Worm (Caenorhabditis elegans) whole organism, midembryonic: ENCODE data around the gene txt-13.
A peak's percentile ranks its signal among the peaks of the same experiment; 100 is the strongest.

Source experiments
- T22C8.4 ChIP-seq: fragments of 200-800 bp; sonication (Bioruptor generic); IDR thresholded peaks from 2 replicates; pipeline ENCODE4 v1.3.6; 2022; ENCODE audit warnings: missing genetic modification characterization, missing compliant biosample characterization
- cog-1 ChIP-seq: sonication (generic microtip); optimal IDR thresholded peaks from 2 replicates; lab custom pipeline; 2016; ENCODE audit warnings: missing genetic modification characterization, missing compliant biosample characterization
- flt-1 ChIP-seq: fragments of 200-800 bp; sonication (Bioruptor generic); IDR thresholded peaks from 2 replicates; pipeline ENCODE4 v1.3.6; 2022; ENCODE audit warnings: missing genetic modification characterization, missing compliant biosample characterization
- klf-2 ChIP-seq: fragments of 200-800 bp; sonication (Bioruptor generic); conservative IDR thresholded peaks from 2 replicates; pipeline ENCODE4 v1.3.6; 2022; ENCODE audit warnings: missing genetic modification reagents, missing genetic modification characterization, missing compliant biosample characterization
- med-1 ChIP-seq: sonication (generic microtip); optimal IDR thresholded peaks from 2 replicates; lab custom pipeline; 2017; ENCODE audit warnings: missing genetic modification characterization, mild to moderate bottlenecking, missing compliant biosample characterization, antibody characterized with exemption, missing genetic modification reagents; ENCODE audit not compliant: insufficient read depth
- ref-1 ChIP-seq: fragments of 200-800 bp; sonication (Bioruptor generic); conservative IDR thresholded peaks from 2 replicates; pipeline ENCODE4 v1.3.6; 2022; ENCODE audit warnings: missing genetic modification reagents, missing genetic modification characterization, missing compliant biosample characterization
- tab-1 ChIP-seq: fragments of 200-800 bp; sonication (Bioruptor generic); IDR thresholded peaks from 2 replicates; pipeline ENCODE4 v1.3.6; 2022; ENCODE audit warnings: missing genetic modification characterization, missing compliant biosample characterization
- ztf-23 ChIP-seq: fragments of 200-800 bp; sonication (Bioruptor generic); IDR thresholded peaks from 2 replicates; pipeline ENCODE4 v1.3.6; 2022; ENCODE audit warnings: missing genetic modification reagents, missing genetic modification characterization, missing compliant biosample characterization
- ztf-29 ChIP-seq: fragments of 200-800 bp; sonication (Bioruptor generic); IDR thresholded peaks from 2 replicates; pipeline ENCODE4 v1.3.6; 2022; ENCODE audit warnings: missing genetic modification reagents, missing genetic modification characterization, missing compliant biosample characterization

txt-13 gene

ce11 chrII:10551985-10552736 lies 18.2 kb upstream of the txt-13 start:
- TF ChIP-seq flt-1 (GFP tag; lab: Robert Waterston, UW) (no peak), tab-1 (GFP tag; lab: Robert Waterston, UW) (no peak), klf-2 (GFP tag; lab: Robert Waterston, UW) (no peak), cog-1 (peak; percentile 16), ztf-23 (0 out of 2 replicates have a peak, but pooled peaks have one; percentile 57)

- TF ChIP-seq tab-1 (GFP tag; lab: Robert Waterston, UW) (0 out of 2 replicates have a peak, but pooled peaks have one; percentile 28), med-1 (no peak)
Measured at ce11 chrII:10553377-10554045, 16.9 kb upstream of the txt-13 start.

ce11 chrII:10554046-10554399 lies 16.4 kb upstream of the txt-13 start:
- no peak for TF ChIP-seq klf-2 (GFP tag; lab: Robert Waterston, UW)
- 0 out of 2 replicates have a peak, but pooled peaks have one; percentile 31 for TF ChIP-seq flt-1 (GFP tag; lab: Robert Waterston, UW)

ce11 chrII:10554972-10555371 lies 15.4 kb upstream of the txt-13 start, which contains the start of gene mnk-1:
Gene mnk-1, minus strand, starts transcription at chrII:10555044.
- TF ChIP-seq ztf-23 (no peak), med-1 (no peak), klf-2 (GFP tag; lab: Robert Waterston, UW) (no peak), flt-1 (GFP tag; lab: Robert Waterston, UW) (no peak)

- TF ChIP-seq tab-1 (GFP tag; lab: Robert Waterston, UW) (no peak), klf-2 (GFP tag; lab: Robert Waterston, UW) (no peak), T22C8.4 (no peak), ref-1 (GFP tag; lab: Robert Waterston, UW) (no peak), med-1 (no peak), flt-1 (GFP tag; lab: Robert Waterston, UW) (0 out of 2 replicates have a peak, but pooled peaks have one; percentile 6), ztf-29 (GFP tag; lab: Robert Waterston, UW) (no peak), cog-1 (no peak), ztf-23 (no peak)
Measured at ce11 chrII:10555484-10556075, 14.8 kb upstream of the txt-13 start.

ce11 chrII:10556550-10557205 lies 13.7 kb upstream of the txt-13 start:
- TF ChIP-seq ztf-23 (no peak), ref-1 (GFP tag; lab: Robert Waterston, UW) (no peak), klf-2 (GFP tag; lab: Robert Waterston, UW) (no peak), T22C8.4 (no peak), cog-1 (no peak), ztf-29 (GFP tag; lab: Robert Waterston, UW) (no peak)

ce11 chrII:10557206-10557574 lies 13.2 kb upstream of the txt-13 start:
- no peak for TF ChIP-seq tab-1 (GFP tag; lab: Robert Waterston, UW)
- TF ChIP-seq cog-1: no peak
- TF ChIP-seq klf-2 (GFP tag; lab: Robert Waterston, UW): no peak
- TF ChIP-seq T22C8.4: no peak
- no peak for TF ChIP-seq ref-1 (GFP tag; lab: Robert Waterston, UW)
- no peak for TF ChIP-seq ztf-23
- TF ChIP-seq flt-1 (GFP tag; lab: Robert Waterston, UW): no peak
- TF ChIP-seq med-1: no peak
- no peak for TF ChIP-seq ztf-29 (GFP tag; lab: Robert Waterston, UW)

ce11 chrII:10558345-10558744 lies 12.1 kb upstream of the txt-13 start:
- TF ChIP-seq ztf-29 (GFP tag; lab: Robert Waterston, UW) (no peak), tab-1 (GFP tag; lab: Robert Waterston, UW) (no peak)

- 0 out of 2 replicates have a peak, but pooled peaks have one; percentile 20 for TF ChIP-seq ztf-23
- 0 out of 2 replicates have a peak, but pooled peaks have one; percentile 41 for TF ChIP-seq flt-1 (GFP tag; lab: Robert Waterston, UW)
- no peak for TF ChIP-seq tab-1 (GFP tag; lab: Robert Waterston, UW)
- TF ChIP-seq T22C8.4: no peak
Measured at ce11 chrII:10558962-10559415, 11.4 kb upstream of the txt-13 start.

ce11 chrII:10559671-10560184 lies 10.7 kb upstream of the txt-13 start:
- TF ChIP-seq ztf-29 (GFP tag; lab: Robert Waterston, UW) (no peak), ztf-23 (no peak), klf-2 (GFP tag; lab: Robert Waterston, UW) (no peak), T22C8.4 (no peak), flt-1 (GFP tag; lab: Robert Waterston, UW) (no peak), tab-1 (GFP tag; lab: Robert Waterston, UW) (no peak), med-1 (no peak), ref-1 (GFP tag; lab: Robert Waterston, UW) (no peak), cog-1 (no peak)
